Worm (Caenorhabditis elegans) whole organism, L4/young adult: ENCODE results near the gene tag-243.

Source experiments
- W03F9.2 ChIP-seq: fragments of 150-350 bp; optimal IDR thresholded peaks from 2 replicates; lab custom pipeline; 2014; ENCODE audit warnings: missing biosample characterization, missing genetic modification characterization
- dao-5 ChIP-seq: sonication (generic microtip); optimal IDR thresholded peaks from 2 replicates; lab custom pipeline; 2016; ENCODE audit warnings: missing genotype, missing genetic modification characterization, moderate library complexity, missing compliant biosample characterization
- him-1 ChIP-seq: sonication (generic microtip); optimal IDR thresholded peaks from 2 replicates; lab custom pipeline; 2016; ENCODE audit warnings: missing genotype, missing genetic modification reagents, missing genetic modification characterization, missing compliant biosample characterization

Gene tag-243

DNA sequence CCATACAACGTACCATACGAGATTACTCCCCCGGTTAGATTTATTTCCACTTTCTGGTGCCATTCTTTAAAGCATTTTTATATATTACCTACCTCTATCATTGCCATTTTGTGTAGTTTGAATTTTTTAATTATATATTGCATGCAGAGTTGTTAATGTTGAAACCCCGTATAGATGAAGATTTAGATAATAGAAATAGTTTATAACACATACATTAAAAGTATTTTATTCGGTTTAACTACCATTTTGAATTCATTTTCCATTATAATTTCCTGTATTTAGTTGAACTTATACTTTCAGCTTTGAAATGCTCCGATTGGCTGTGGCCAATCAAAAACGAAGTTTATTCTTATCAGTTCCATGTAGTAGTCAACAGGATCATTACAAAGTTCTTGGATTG lies 9.6 kb upstream of the tag-243 start, which contains the start of gene dnj-18:
dnj-18 (plus strand) TSS at position 301 of the 400 bp plus-strand sequence.
- no peak for TF ChIP-seq dao-5 (tag; lab: Kevin White, UChicago)
- no peak for TF ChIP-seq W03F9.2 (tag; lab: Kevin White, UChicago)
- no peak for TF ChIP-seq him-1 (tag; lab: Kevin White, UChicago)

DNA sequence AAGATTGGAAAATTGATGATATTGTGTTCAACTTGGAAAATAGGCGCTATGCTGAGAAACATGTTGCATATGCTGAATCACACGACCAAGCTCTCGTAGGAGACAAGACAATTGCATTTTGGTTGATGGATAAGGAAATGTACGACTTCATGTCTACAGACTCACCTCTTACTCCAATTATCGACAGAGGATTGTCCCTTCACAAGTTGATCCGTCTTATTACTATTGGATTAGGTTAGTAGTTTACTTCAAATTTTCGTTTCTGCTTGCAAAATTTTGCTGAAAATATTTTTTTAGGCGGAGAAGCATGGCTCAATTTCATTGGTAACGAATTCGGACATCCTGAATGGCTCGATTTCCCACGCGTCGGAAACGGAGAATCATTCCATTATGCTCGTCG lies 8.6 kb upstream of the tag-243 start:
- TF ChIP-seq W03F9.2 (tag; lab: Kevin White, UChicago): no peak
- TF ChIP-seq dao-5 (tag; lab: Kevin White, UChicago): no peak

DNA sequence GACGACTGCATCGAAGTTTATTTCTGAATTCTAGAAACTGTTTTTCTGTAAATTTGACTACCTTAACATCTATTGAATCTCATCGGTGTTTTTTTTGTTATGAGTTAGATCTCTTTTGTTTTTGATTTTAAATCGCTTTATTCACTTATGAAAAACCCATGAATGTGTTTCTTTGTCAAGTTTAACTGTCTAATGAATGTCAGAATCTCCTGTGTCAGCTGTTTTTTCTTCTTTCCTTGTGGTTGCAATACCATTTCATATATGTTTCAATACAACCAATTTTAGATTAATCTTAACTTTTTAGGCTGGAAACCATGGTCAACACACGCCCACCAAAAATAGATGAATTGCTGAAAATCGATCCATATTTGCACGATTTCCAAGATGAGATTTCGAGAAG lies 6.8 kb upstream of the tag-243 start, which contains the start of gene T04A8.7:
T04A8.7 (plus strand) TSS at position 301 of the 400 bp plus-strand sequence.
- no peak for TF ChIP-seq him-1 (tag; lab: Kevin White, UChicago)

DNA sequence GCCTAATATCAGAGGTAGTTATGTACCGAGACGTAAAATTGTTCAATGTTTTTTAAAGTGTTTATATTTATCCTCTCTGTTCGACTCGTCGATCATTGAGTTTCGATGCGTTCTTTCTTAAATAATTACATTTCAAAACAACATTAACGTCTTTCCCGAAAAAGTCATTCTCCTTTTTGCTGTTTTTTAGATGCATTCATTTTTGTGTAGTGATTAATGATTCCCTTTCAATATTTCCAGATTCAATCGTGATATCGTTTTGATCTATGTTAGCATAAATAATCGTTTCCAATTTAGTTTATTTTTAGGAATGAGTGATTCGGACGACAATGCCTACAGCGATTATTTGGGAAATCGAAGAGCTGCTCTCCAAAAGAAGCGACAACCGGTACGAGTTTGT lies 5.4 kb upstream of the tag-243 start, which contains the start of gene T04A8.8:
T04A8.8 (plus strand) TSS at position 301 of the 400 bp plus-strand sequence.
- TF ChIP-seq him-1 (tag; lab: Kevin White, UChicago) (no peak), W03F9.2 (tag; lab: Kevin White, UChicago) (no peak), dao-5 (tag; lab: Kevin White, UChicago) (no peak)

DNA sequence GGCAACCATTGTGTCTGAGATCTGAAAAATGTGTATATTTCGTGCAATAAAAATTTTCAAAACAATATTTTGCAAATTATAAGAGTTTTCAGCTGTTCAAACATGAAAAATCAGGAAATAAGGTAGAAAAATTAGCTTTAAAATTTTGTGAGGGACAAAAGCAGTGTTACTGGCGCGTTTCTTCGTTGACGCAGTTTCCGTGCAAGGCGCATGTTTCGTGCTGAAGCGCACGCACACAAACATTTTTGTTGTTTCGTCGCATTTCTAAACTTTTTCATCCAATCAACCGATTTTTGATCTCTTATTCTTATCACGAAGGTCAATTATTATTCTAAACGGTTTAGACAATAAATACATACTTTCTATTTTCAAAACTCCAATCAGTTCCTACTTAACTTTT lies 5.0 kb upstream of the tag-243 start, which contains the start of gene nifk-1:
nifk-1 (minus strand) TSS at position 27 of the 400 bp plus-strand sequence.
- TF ChIP-seq W03F9.2 (tag; lab: Kevin White, UChicago) (peak; percentile 87), dao-5 (tag; lab: Kevin White, UChicago) (no peak), him-1 (tag; lab: Kevin White, UChicago) (no peak)

DNA sequence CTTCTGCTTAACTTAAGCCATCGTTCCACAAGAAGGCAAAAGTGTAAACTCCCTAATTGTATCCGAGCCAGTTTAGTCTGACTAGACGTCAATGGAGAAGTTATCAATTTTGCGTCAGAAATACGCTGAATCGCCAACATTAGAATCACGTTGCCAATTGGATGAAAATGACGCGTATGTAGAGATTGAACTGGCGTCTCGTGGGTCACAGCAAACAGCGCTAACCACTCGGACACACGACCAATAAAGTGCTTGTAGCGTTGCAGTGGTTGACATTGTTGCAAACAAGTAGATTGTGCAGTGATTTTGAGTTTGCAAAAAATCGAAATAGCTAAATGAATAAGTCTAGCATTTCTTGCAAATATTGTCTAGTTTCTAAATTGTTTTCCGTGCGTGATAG lies 1.3 kb upstream of the tag-243 start:
- peak; percentile 63 for TF ChIP-seq him-1 (tag; lab: Kevin White, UChicago)
- peak; percentile 84 for TF ChIP-seq dao-5 (tag; lab: Kevin White, UChicago)
- TF ChIP-seq W03F9.2 (tag; lab: Kevin White, UChicago): peak; percentile 36

DNA sequence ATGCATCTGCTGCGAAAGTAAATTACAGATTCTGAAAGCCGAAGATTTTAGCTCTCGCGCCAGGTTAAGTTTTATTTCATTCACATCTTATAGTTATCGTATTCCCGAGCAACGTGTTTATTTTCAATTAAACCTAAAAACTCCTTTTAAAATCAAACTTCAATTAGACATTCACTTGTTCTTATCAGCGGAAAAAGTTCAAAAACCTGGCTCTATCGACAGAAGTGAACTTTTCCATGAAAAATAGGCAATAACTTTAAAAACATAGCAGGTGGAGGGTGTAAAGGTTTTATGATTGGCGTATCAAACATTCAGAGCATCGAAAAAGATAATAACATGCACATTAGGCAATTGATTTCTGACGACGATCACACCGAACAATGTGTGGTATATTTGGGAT lies 709 bp upstream of the tag-243 start, which contains the start of gene ppat-1:
ppat-1 (plus strand) TSS at position 316 of the 400 bp plus-strand sequence.
- TF ChIP-seq W03F9.2 (tag; lab: Kevin White, UChicago): no peak
- no peak for TF ChIP-seq dao-5 (tag; lab: Kevin White, UChicago)
- no peak for TF ChIP-seq him-1 (tag; lab: Kevin White, UChicago)

DNA sequence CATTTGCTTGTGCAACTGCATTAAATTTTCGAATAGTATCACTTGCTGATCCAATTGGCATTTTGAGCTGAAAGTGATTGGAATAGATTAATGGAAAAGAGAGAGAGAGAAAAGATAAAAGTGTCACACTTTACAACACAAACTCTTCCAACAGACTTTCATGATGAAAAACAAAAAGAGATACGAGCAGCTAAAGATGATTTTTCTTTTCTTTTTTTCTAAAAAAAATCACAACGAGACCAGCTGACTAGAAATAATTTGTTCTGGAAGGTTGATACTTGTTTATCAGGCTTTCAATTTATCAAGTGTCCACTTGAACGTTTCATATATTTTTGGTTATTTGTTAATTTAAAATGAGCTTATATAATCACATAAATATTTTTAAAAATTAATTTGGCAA lies 1.1 kb downstream of the tag-243 start:
- TF ChIP-seq dao-5 (tag; lab: Kevin White, UChicago): no peak

DNA sequence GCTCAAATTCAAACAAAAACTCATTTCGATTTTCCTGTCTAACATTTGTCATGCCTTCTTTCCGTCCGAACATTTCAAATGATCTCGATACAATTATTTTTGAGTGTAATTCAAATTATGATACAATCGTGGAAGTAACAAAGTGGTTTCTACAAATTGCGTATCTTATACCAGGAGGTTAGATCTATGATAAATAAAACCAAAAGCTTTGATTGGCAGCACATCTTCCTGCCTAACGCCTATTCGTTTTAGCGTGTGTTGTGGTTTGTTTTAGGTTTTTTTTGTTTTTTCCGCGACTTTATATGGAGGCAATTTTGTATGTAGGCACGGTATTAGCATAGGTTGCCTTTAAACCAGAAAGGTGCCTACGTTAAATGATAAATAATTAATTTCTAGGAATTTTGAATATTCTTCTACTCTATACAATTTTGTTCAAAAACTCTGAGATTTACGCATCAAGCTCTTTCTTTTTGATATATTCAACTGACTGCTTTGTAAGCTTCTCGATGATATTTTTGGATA lies 8.2 kb downstream of the tag-243 start, which contains the start of gene srg-11:
srg-11 (plus strand) TSS at position 51 of the 522 bp plus-strand sequence.
- TF ChIP-seq W03F9.2 (tag; lab: Kevin White, UChicago) (no peak), dao-5 (tag; lab: Kevin White, UChicago) (no peak)

DNA sequence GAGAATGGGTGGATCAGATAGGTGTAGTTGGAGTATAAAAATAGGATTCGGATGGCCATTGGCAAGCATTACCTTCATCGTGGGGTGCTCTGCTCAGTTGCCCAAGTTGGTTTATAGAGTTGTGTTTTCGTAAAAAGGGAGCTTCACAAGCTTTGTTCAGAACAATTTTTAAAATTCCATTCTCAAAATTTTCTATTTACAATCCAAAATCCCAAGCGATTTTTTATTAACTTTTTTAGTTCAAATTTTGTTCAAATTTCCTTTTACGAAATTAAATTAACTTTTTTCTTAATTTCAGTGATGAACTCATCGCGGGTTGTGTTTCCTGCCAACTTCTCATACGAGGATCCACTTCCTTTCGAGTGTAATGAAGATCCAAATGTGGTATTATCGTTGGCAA lies 10.8 kb downstream of the tag-243 start, which contains the start of gene srg-10:
srg-10 (plus strand) TSS at position 301 of the 400 bp plus-strand sequence.
- TF ChIP-seq dao-5 (tag; lab: Kevin White, UChicago) (no peak), him-1 (tag; lab: Kevin White, UChicago) (no peak), W03F9.2 (tag; lab: Kevin White, UChicago) (no peak)

DNA sequence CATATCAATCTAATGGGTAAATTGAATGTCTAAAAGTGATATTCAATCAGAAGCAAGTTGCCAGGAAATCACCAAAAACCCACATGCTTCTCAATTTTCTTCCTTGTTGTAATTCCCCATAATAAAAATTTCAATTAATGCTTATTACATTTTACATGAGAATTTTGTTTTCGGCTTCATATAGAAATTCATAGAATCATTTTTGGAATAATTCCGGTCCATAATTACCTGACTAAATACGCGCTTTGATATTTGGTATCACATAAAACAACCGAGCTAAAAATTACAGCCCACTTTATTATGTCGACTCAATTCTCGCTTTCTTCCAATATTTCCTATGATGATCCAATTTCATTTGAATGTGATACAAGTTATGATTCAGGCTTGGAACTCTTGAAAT lies 16.3 kb downstream of the tag-243 start, which contains the start of gene srg-13:
srg-13 (plus strand) TSS at position 301 of the 400 bp plus-strand sequence.
- no peak for TF ChIP-seq dao-5 (tag; lab: Kevin White, UChicago)
- no peak for TF ChIP-seq W03F9.2 (tag; lab: Kevin White, UChicago)

DNA sequence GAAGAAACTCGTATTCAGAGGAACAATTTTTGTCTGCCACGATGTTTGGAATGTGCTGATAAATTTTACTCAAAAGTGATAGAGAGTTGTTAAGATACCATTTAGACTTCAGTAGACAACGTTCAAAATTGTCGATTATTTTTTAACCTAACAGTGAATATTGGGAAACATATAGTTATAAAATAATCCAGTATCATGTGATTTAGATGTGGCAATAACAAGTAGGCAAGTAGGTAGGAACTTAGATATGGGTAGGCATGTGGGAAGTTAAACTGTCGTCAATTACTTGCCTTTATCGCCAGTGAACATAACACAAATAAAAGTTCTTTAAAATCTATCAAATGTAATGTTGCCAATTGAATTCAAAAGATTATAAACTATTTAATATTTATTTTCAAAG lies 16.8 kb downstream of the tag-243 start, which contains the start of gene T23F11.11:
T23F11.11 (minus strand) TSS at position 101 of the 400 bp plus-strand sequence.
- TF ChIP-seq W03F9.2 (tag; lab: Kevin White, UChicago) (no peak), him-1 (tag; lab: Kevin White, UChicago) (no peak), dao-5 (tag; lab: Kevin White, UChicago) (no peak)

DNA sequence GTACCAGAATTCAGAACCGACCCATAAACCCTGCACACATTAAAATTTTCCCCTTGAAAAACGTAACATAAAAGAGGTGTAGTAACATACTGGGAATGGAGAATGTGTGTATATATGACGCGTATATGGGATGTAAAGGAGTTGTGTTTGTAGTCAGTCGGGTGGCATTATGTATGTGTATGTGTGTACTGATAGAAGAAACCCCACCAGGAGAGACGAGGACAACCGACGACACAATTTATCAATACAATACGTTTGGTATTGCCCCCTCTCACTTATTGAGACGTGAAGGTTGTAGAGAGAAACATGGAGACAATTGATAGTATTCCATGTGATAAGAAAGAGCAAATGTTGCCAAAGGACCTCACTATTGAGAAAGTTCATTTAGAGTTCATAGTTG lies 20.2 kb downstream of the tag-243 start:
- TF ChIP-seq dao-5 (tag; lab: Kevin White, UChicago): no peak
- no peak for TF ChIP-seq W03F9.2 (tag; lab: Kevin White, UChicago)
- TF ChIP-seq him-1 (tag; lab: Kevin White, UChicago): no peak

DNA sequence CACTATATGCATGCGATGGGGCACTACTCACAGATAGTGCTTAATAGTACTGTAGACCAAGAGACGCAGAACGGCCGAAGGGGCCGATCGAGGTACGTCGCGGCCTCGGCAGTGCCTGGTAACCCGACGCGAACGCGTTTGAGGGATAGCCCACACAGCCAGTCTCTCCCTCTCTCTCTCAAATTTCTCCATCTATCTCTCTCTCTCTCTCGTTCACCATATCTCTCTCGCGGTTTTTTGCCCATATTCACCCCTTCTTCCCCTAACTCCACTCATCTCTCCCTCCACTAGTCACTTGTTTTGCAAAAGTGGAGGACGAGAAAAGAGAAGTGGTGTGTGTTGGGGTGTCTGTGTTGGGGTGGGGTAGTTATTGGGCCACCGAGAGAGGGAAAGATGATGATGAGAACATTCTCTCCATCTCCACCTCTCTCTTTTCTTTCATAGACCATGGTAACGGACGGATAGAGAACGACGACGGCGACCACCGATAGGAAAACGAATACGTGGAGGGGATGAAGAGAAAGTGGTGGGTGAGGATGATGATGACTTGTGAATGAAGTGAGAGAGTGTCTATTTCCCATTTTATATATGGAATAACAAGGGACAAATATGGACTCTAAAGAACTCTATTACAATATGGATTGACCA lies 21.4 kb downstream of the tag-243 start:
- TF ChIP-seq him-1 (tag; lab: Kevin White, UChicago): peak; percentile 8
- no peak for TF ChIP-seq dao-5 (tag; lab: Kevin White, UChicago)
